Fruit fly (Drosophila melanogaster) whole organism, prepupa: ENCODE results near the gene CG31689.

Experiments used
- CG3919 ChIP-seq: fragments of 200-800 bp; sonication (Bioruptor generic); optimal IDR thresholded peaks from 3 replicates; lab custom pipeline; 2016; ENCODE audit warnings: missing biosample characterization, missing genetic modification characterization
- CG6163 ChIP-seq: fragments of 200-800 bp; sonication (Bioruptor generic); IDR thresholded peaks from 3 replicates; pipeline ENCODE4 v1.3.6; 2022; ENCODE audit warnings: missing biosample characterization, missing genetic modification characterization
- CG8119 ChIP-seq: fragments of 200-800 bp; sonication (Bioruptor generic); IDR thresholded peaks from 3 replicates; pipeline ENCODE4 v1.3.6; 2022; ENCODE audit warnings: missing biosample characterization, missing genetic modification characterization
- Eip93F ChIP-seq: fragments of 200-800 bp; sonication (Bioruptor generic); optimal IDR thresholded peaks from 2 replicates; lab custom pipeline; 2016; ENCODE audit warnings: missing biosample characterization, mild to moderate bottlenecking, missing genetic modification characterization
- Ets96B ChIP-seq: fragments of 200-800 bp; optimal IDR thresholded peaks from 2 replicates; lab custom pipeline; 2019; ENCODE audit warnings: missing biosample characterization, mild to moderate bottlenecking, missing genetic modification characterization, moderate library complexity
- Sox15 ChIP-seq: fragments of 200-800 bp; sonication (Bioruptor generic); optimal IDR thresholded peaks from 3 replicates; lab custom pipeline; 2016; ENCODE audit warnings: missing biosample characterization, missing genetic modification characterization
- acj6 ChIP-seq: fragments of 200-800 bp; sonication (Bioruptor generic); optimal IDR thresholded peaks from 3 replicates; lab custom pipeline; 2016; ENCODE audit warnings: missing biosample characterization, missing genetic modification characterization
- cyc ChIP-seq: fragments of 200-800 bp; sonication (Bioruptor generic); optimal IDR thresholded peaks from 3 replicates; lab custom pipeline; 2016; ENCODE audit warnings: missing biosample characterization, missing genetic modification characterization
- esn ChIP-seq: fragments of 200-800 bp; sonication (Bioruptor generic); optimal IDR thresholded peaks from 2 replicates; lab custom pipeline; 2016; ENCODE audit warnings: missing biosample characterization, mild to moderate bottlenecking, missing genetic modification characterization, moderate library complexity
- fd59A ChIP-seq: fragments of 200-800 bp; sonication (Bioruptor generic); optimal IDR thresholded peaks from 2 replicates; lab custom pipeline; 2017; ENCODE audit warnings: missing biosample characterization, mild to moderate bottlenecking, missing genetic modification characterization, missing genetic modification reagents
- fd85E ChIP-seq: fragments of 200-800 bp; sonication (Bioruptor generic); optimal IDR thresholded peaks from 3 replicates; lab custom pipeline; 2016; ENCODE audit warnings: missing biosample characterization, missing genetic modification characterization
- net ChIP-seq: fragments of 200-800 bp; sonication (Bioruptor generic); optimal IDR thresholded peaks from 3 replicates; lab custom pipeline; 2016; ENCODE audit warnings: missing biosample characterization, missing genetic modification characterization
- pdm3 ChIP-seq: fragments of 200-800 bp; sonication (Bioruptor generic); optimal IDR thresholded peaks from 3 replicates; lab custom pipeline; 2016; ENCODE audit warnings: missing biosample characterization, missing genetic modification characterization
- salr ChIP-seq, 2 experiments: fragments of 200-800 bp; sonication (Bioruptor generic); optimal IDR thresholded peaks; 3 replicates each; lab custom pipeline; 2016 to 2018; ENCODE audit warnings: missing biosample characterization in 2 of 2, missing genetic modification characterization in 2 of 2, mild to moderate bottlenecking in 1 of 2
- vri ChIP-seq: fragments of 200-800 bp; sonication (Bioruptor generic); optimal IDR thresholded peaks from 3 replicates; lab custom pipeline; 2016; ENCODE audit warnings: missing biosample characterization, mild to moderate bottlenecking, missing genetic modification characterization

CG31689 gene

dm6 chr2L:2769476-2770185 is 44.2 kb downstream of the CG31689 start, which contains the start of the genes colt and HINT1 (continued):
- TF ChIP-seq vri (GFP tag; lab: Kevin White, UChicago) (peak; percentile 45), CG8119 (GFP tag; lab: Robert Waterston, UW) (peak; percentile 71; the same call in 2 of the 3 replicates), Ets96B (tag; lab: Kevin White, UChicago) (peak; percentile 62), fd59A (GFP tag; lab: Kevin White, UChicago) (no peak)

dm6 chr2L:2771676-2772075 is 46.2 kb downstream of the CG31689 start, which contains the start of gene CG15399:
Gene CG15399 (minus strand): TSS chr2L:2771776.
- TF ChIP-seq Eip93F (GFP tag; lab: Kevin White, UChicago), result no peak

- TF ChIP-seq acj6 (GFP tag; lab: Kevin White, UChicago) (no peak), CG3919 (GFP tag; lab: Kevin White, UChicago) (no peak), pdm3 (GFP tag; lab: Kevin White, UChicago) (no peak), salr (GFP tag; optimal IDR thresholded peaks at IDR 0.05; lab: Kevin White, UChicago) (no peak), fd85E (GFP tag; lab: Kevin White, UChicago) (no peak), Sox15 (GFP tag; lab: Kevin White, UChicago) (no peak), net (no peak), esn (GFP tag; lab: Kevin White, UChicago) (no peak), CG6163 (GFP tag; lab: Robert Waterston, UW) (no peak), cyc (no peak)
These were observed 57.3 kb downstream of the CG31689 start for dm6 chr2L:2782790-2783189.
